Fruit fly (Drosophila melanogaster) whole organism: ENCODE results near the gene CG10559.

Experiments
- CG8478 ChIP-seq: fragments of >200 bp; optimal IDR thresholded peaks from 2 replicates; lab custom pipeline; 2018; ENCODE audit warnings: inconsistent platforms
- Dll ChIP-seq: fragments of >200 bp; optimal IDR thresholded peaks from 2 replicates; lab custom pipeline; 2017
- EcR ChIP-seq, 2 experiments: fragments of >200 bp; optimal IDR thresholded peaks; 2 replicates each; lab custom pipeline; 2017; ENCODE audit warnings: missing biosample characterization in 2 of 2, missing genetic modification characterization in 2 of 2, missing genetic modification reagents in 2 of 2
- pan ChIP-seq: fragments of >200 bp; optimal IDR thresholded peaks from 2 replicates; lab custom pipeline; 2017
- psq ChIP-seq: fragments of >200 bp; optimal IDR thresholded peaks from 2 replicates; lab custom pipeline; 2017
- usp ChIP-seq: fragments of >200 bp; optimal IDR thresholded peaks from 2 replicates; lab custom pipeline; 2017; ENCODE audit warnings: missing biosample characterization, missing genetic modification characterization, mixed read lengths

The CG10559 gene

dm6 chr3R:25313771-25314170 lies 2.1 kb downstream of the CG10559 start, which contains the start of gene CG31087:
Gene CG31087 (minus strand): TSS chr3R:25313833.
- TF ChIP-seq EcR (GFP tag; optimal IDR thresholded peaks at IDR 0.05; lab: Kevin White, UChicago) = no peak
- no peak for TF ChIP-seq Dll (lab: Kevin White, UChicago)
- TF ChIP-seq pan (lab: Kevin White, UChicago) = no peak
- TF ChIP-seq psq (lab: Kevin White, UChicago) = no peak
- no peak for TF ChIP-seq usp (GFP tag; lab: Kevin White, UChicago)
- no peak for TF ChIP-seq CG8478 (lab: Kevin White, UChicago)

DNA sequence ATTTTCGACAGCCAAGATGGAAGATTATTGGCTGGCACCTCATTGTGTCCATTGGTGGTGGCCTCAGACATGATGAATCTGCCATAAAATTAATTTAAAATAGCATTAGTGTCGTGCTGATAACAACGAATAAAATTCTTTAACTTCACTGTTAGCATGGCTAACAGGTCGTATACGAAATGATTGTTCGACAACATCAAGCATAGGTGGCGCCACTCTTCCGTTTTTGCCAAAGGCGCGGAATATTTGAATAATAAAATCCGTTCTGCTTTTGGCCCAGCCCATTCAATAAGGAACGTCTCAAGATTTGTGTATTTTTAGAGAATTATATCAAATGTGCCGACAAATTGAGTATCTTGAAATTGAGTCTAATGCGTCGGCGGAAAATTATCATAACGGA lies 3.3 kb downstream of the CG10559 start:
- TF ChIP-seq EcR (GFP tag; optimal IDR thresholded peaks at IDR 0.05; lab: Kevin White, UChicago) (no peak), usp (GFP tag; lab: Kevin White, UChicago) (no peak), Dll (lab: Kevin White, UChicago) (no peak), CG8478 (lab: Kevin White, UChicago) (no peak), pan (lab: Kevin White, UChicago) (no peak), psq (lab: Kevin White, UChicago) (no peak)

- no peak for TF ChIP-seq EcR (GFP tag; optimal IDR thresholded peaks at IDR 0.05; lab: Kevin White, UChicago)
- TF ChIP-seq pan (lab: Kevin White, UChicago) = no peak
- TF ChIP-seq Dll (lab: Kevin White, UChicago) = no peak
- no peak for TF ChIP-seq usp (GFP tag; lab: Kevin White, UChicago)
- TF ChIP-seq psq (lab: Kevin White, UChicago) = no peak
- TF ChIP-seq CG8478 (lab: Kevin White, UChicago) = no peak
Measured at dm6 chr3R:25310843-25311242, 5.1 kb downstream of the CG10559 start, which contains the start of gene CG31099. Gene CG31099 (minus strand): TSS chr3R:25310943.

dm6 chr3R:25309175-25309574 lies 6.7 kb downstream of the CG10559 start:
- TF ChIP-seq pan (lab: Kevin White, UChicago) (no peak), CG8478 (lab: Kevin White, UChicago) (no peak), usp (GFP tag; lab: Kevin White, UChicago) (no peak), psq (lab: Kevin White, UChicago) (no peak), Dll (lab: Kevin White, UChicago) (no peak), EcR (GFP tag; optimal IDR thresholded peaks at IDR 0.05; lab: Kevin White, UChicago) (no peak)

DNA sequence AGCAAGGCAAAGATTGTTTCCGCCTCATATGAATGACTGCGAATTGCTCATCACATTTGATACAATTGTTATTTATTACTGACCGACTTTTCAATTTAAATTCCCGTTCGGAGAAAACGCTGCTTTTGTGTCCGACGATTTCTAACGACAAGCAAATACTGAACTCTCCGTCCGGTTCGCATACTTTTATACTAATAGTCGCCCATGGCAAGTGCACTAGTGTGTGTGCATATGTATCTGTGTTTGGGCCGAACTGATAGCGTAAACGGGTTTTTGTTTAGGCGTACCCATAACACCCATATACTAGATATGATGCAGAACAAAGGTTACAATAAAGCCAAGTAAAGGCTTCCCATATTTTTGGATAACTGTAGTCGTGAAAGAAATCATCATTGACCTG lies 7.7 kb downstream of the CG10559 start, which contains the start of gene CG10550:
Gene CG10550 (minus strand): TSS at position 164 of the 400 bp plus-strand sequence.
- TF ChIP-seq pan (lab: Kevin White, UChicago) = no peak
- no peak for TF ChIP-seq CG8478 (lab: Kevin White, UChicago)
- no peak for TF ChIP-seq psq (lab: Kevin White, UChicago)
- TF ChIP-seq Dll (lab: Kevin White, UChicago) = no peak
- TF ChIP-seq EcR (GFP tag; optimal IDR thresholded peaks at IDR 0.05; lab: Kevin White, UChicago) = no peak
- no peak for TF ChIP-seq usp (GFP tag; lab: Kevin White, UChicago)

dm6 chr3R:25305822-25306544 lies 9.9 kb downstream of the CG10559 start:
- no peak for TF ChIP-seq usp (GFP tag; lab: Kevin White, UChicago)
- TF ChIP-seq pan (lab: Kevin White, UChicago) = no peak
- no peak for TF ChIP-seq psq (lab: Kevin White, UChicago)
- TF ChIP-seq Dll (lab: Kevin White, UChicago) = no peak
- no peak for TF ChIP-seq EcR (GFP tag; optimal IDR thresholded peaks at IDR 0.05; lab: Kevin White, UChicago)
- TF ChIP-seq CG8478 (lab: Kevin White, UChicago) = no peak

- TF ChIP-seq EcR (GFP tag; optimal IDR thresholded peaks at IDR 0.05; lab: Kevin White, UChicago) (no peak), usp (GFP tag; lab: Kevin White, UChicago) (no peak), psq (lab: Kevin White, UChicago) (no peak), pan (lab: Kevin White, UChicago) (no peak), Dll (lab: Kevin White, UChicago) (no peak), CG8478 (lab: Kevin White, UChicago) (no peak)
Measured at dm6 chr3R:25303857-25304440, 12.0 kb downstream of the CG10559 start, which contains the start of gene CG31436. Gene CG31436 (plus strand): TSS chr3R:25304137.

- no peak for TF ChIP-seq EcR (GFP tag; optimal IDR thresholded peaks at IDR 0.05; lab: Kevin White, UChicago)
- TF ChIP-seq usp (GFP tag; lab: Kevin White, UChicago) = no peak
- TF ChIP-seq Dll (lab: Kevin White, UChicago) = no peak
- no peak for TF ChIP-seq CG8478 (lab: Kevin White, UChicago)
- TF ChIP-seq pan (lab: Kevin White, UChicago) = no peak
- TF ChIP-seq psq (lab: Kevin White, UChicago) = no peak
Measured at dm6 chr3R:25302239-25302638, 13.7 kb downstream of the CG10559 start, which contains the start of gene CG31370. Gene CG31370 (plus strand): TSS chr3R:25302464.

DNA sequence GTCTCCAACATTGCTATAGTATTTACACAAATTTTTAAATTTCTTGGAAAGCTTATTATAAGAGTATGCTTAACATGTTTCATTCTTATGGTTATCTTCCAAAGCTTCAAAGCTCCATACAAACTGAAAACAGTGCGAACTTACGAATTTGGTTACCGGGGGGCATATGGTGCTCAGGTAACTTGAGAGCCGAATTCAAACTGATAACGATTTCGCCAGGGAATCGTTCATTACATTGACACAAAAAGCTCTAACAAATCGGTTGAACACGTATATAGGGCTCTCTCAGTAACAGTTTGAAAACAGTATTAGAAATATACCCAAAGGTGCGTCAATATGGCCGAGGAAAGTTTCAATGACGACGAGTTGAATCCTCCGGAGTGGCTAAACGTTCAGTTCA lies 15.3 kb downstream of the CG10559 start, which contains the start of gene CG13659:
Gene CG13659 (plus strand): TSS at position 317 of the 400 bp plus-strand sequence.
- TF ChIP-seq Dll (lab: Kevin White, UChicago) (no peak), psq (lab: Kevin White, UChicago) (no peak), CG8478 (lab: Kevin White, UChicago) (no peak), pan (lab: Kevin White, UChicago) (no peak), EcR (GFP tag; optimal IDR thresholded peaks at IDR 0.05; lab: Kevin White, UChicago) (no peak), usp (GFP tag; lab: Kevin White, UChicago) (no peak)

dm6 chr3R:25299507-25299964 lies 16.4 kb downstream of the CG10559 start, which contains the start of gene CG31288:
Gene CG31288 (minus strand): TSS chr3R:25299557.
- TF ChIP-seq EcR (GFP tag; optimal IDR thresholded peaks at IDR 0.05; lab: Kevin White, UChicago) (no peak), usp (GFP tag; lab: Kevin White, UChicago) (no peak), CG8478 (lab: Kevin White, UChicago) (no peak), Dll (lab: Kevin White, UChicago) (no peak), pan (lab: Kevin White, UChicago) (no peak), psq (lab: Kevin White, UChicago) (no peak)
